Worm (Caenorhabditis elegans) whole organism, dauer: ENCODE data around the gene F49E12.7.

Experiments used
- unc-62 ChIP-seq: sonication (generic microtip); optimal IDR thresholded peaks from 2 replicates; lab custom pipeline; 2017; ENCODE audit warnings: missing biosample characterization, missing genetic modification reagents, missing genetic modification characterization

Gene F49E12.7

ce11 chrII:8415462-8416037, 19.6 kb upstream of the F49E12.7 start:
- TF ChIP-seq unc-62 (GFP tag; lab: Kevin White, UChicago), result no peak

- TF ChIP-seq unc-62 (GFP tag; lab: Kevin White, UChicago), result no peak
Observed at ce11 chrII:8415035-8415434, 19.1 kb upstream of the F49E12.7 start.

ce11 chrII:8412935-8413334, 17.0 kb upstream of the F49E12.7 start:
- no peak for TF ChIP-seq unc-62 (GFP tag; lab: Kevin White, UChicago)

ce11 chrII:8412061-8412721, 16.2 kb upstream of the F49E12.7 start, which contains the start of gene efl-3:
TSS of gene efl-3 (plus strand) at chrII:8412671.
- no peak for TF ChIP-seq unc-62 (GFP tag; lab: Kevin White, UChicago)

ce11 chrII:8411002-8411401, 15.1 kb upstream of the F49E12.7 start:
- TF ChIP-seq unc-62 (GFP tag; lab: Kevin White, UChicago), result no peak

ce11 chrII:8409538-8409937, 13.6 kb upstream of the F49E12.7 start:
- TF ChIP-seq unc-62 (GFP tag; lab: Kevin White, UChicago), result no peak

ce11 chrII:8407491-8407890, 11.6 kb upstream of the F49E12.7 start, which contains the start of gene sra-13:
TSS of gene sra-13 (plus strand) at chrII:8407685.
- no peak for TF ChIP-seq unc-62 (GFP tag; lab: Kevin White, UChicago)

- TF ChIP-seq unc-62 (GFP tag; lab: Kevin White, UChicago), result no peak
Observed at ce11 chrII:8405303-8405702, 9.4 kb upstream of the F49E12.7 start, which contains the start of gene ubc-24. TSS of gene ubc-24 (plus strand) at chrII:8405603.

ce11 chrII:8404748-8405147, 8.8 kb upstream of the F49E12.7 start, which contains the start of gene skpo-1:
TSS of gene skpo-1 (minus strand) at chrII:8404848.
- no peak for TF ChIP-seq unc-62 (GFP tag; lab: Kevin White, UChicago)

- no peak for TF ChIP-seq unc-62 (GFP tag; lab: Kevin White, UChicago)
Observed at ce11 chrII:8399997-8400396, 4.1 kb upstream of the F49E12.7 start.

- no peak for TF ChIP-seq unc-62 (GFP tag; lab: Kevin White, UChicago)
Observed at ce11 chrII:8399064-8399463, 3.1 kb upstream of the F49E12.7 start, which contains the start of gene dod-23. TSS of gene dod-23 (minus strand) at chrII:8399164.

ce11 chrII:8394205-8394604, 1.7 kb downstream of the F49E12.7 start, which contains the start of gene F49E12.8:
TSS of gene F49E12.8 (minus strand) at chrII:8394305.
- no peak for TF ChIP-seq unc-62 (GFP tag; lab: Kevin White, UChicago)

ce11 chrII:8392215-8392614, 3.7 kb downstream of the F49E12.7 start:
- no peak for TF ChIP-seq unc-62 (GFP tag; lab: Kevin White, UChicago)

ce11 chrII:8390751-8391150, 5.2 kb downstream of the F49E12.7 start, which contains the start of gene F49E12.10:
TSS of gene F49E12.10 (plus strand) at chrII:8391051.
- no peak for TF ChIP-seq unc-62 (GFP tag; lab: Kevin White, UChicago)

- no peak for TF ChIP-seq unc-62 (GFP tag; lab: Kevin White, UChicago)
Observed at ce11 chrII:8388001-8388513, 7.9 kb downstream of the F49E12.7 start, which contains the start of gene drd-1. TSS of gene drd-1 (plus strand) at chrII:8388051.

ce11 chrII:8386897-8387296, 9.0 kb downstream of the F49E12.7 start:
- TF ChIP-seq unc-62 (GFP tag; lab: Kevin White, UChicago), result no peak
